Fruit fly (Drosophila melanogaster) whole organism, embryonic: ENCODE measurements around the gene CG3368.

Source experiments
- Adf1 ChIP-seq: fragments of 200-800 bp; sonication (Bioruptor generic); IDR thresholded peaks from 2 replicates; pipeline ENCODE4 v1.3.6; 2022; ENCODE audit warnings: missing biosample characterization, missing genetic modification characterization
- Antp ChIP-seq: fragments of 200-800 bp; sonication (Bioruptor generic); optimal IDR thresholded peaks from 3 replicates; lab custom pipeline; 2016; ENCODE audit warnings: missing biosample characterization, missing genetic modification characterization
- Asciz ChIP-seq: fragments of 200-800 bp; sonication (Bioruptor generic); optimal IDR thresholded peaks from 2 replicates; lab custom pipeline; 2017; ENCODE audit warnings: missing biosample characterization, mild to moderate bottlenecking, missing genetic modification characterization, missing genetic modification reagents
- C15 ChIP-seq: fragments of 200-800 bp; sonication (Bioruptor generic); IDR thresholded peaks from 3 replicates; pipeline ENCODE4 v1.3.6; 2022; ENCODE audit warnings: missing biosample characterization, missing genetic modification characterization
- CG1024 ChIP-seq: fragments of 200-800 bp; sonication (Bioruptor generic); IDR thresholded peaks from 2 replicates; pipeline ENCODE4 v1.3.6; 2022; ENCODE audit warnings: missing biosample characterization, missing genetic modification characterization
- CG10274 ChIP-seq: fragments of 200-800 bp; sonication (Bioruptor generic); optimal IDR thresholded peaks from 3 replicates; lab custom pipeline; 2017; ENCODE audit warnings: missing biosample characterization, mild to moderate bottlenecking, missing genetic modification characterization
- CG11696 ChIP-seq: fragments of 200-800 bp; sonication (Bioruptor generic); IDR thresholded peaks from 2 replicates; pipeline ENCODE4 v1.3.6; 2022; ENCODE audit warnings: missing biosample characterization, missing genetic modification characterization
- CG13296 ChIP-seq: fragments of 200-800 bp; sonication (Bioruptor generic); optimal IDR thresholded peaks from 3 replicates; lab custom pipeline; 2018; ENCODE audit warnings: missing biosample characterization, mild to moderate bottlenecking, missing genetic modification characterization
- CG17829 ChIP-seq: fragments of 200-800 bp; optimal IDR thresholded peaks from 2 replicates; lab custom pipeline; 2019; ENCODE audit warnings: missing biosample characterization, mild to moderate bottlenecking, missing genetic modification characterization, moderate library complexity
- CG30020 ChIP-seq: fragments of 200-800 bp; optimal IDR thresholded peaks from 2 replicates; lab custom pipeline; 2019; ENCODE audit warnings: missing biosample characterization, mild to moderate bottlenecking, missing genetic modification characterization, moderate library complexity
- CG30403 ChIP-seq: fragments of 200-800 bp; sonication (Bioruptor generic); optimal IDR thresholded peaks from 3 replicates; lab custom pipeline; 2016; ENCODE audit warnings: missing biosample characterization, missing genetic modification characterization
- CG4424 ChIP-seq: fragments of 200-800 bp; sonication (Bioruptor generic); optimal IDR thresholded peaks from 3 replicates; lab custom pipeline; 2016; ENCODE audit warnings: missing biosample characterization, missing genetic modification characterization
- CG5180 ChIP-seq: fragments of 200-800 bp; sonication (Bioruptor generic); optimal IDR thresholded peaks from 3 replicates; lab custom pipeline; 2017; ENCODE audit warnings: missing biosample characterization, missing genetic modification characterization, mild to moderate bottlenecking, moderate library complexity, missing genetic modification reagents
- CG6683 ChIP-seq: fragments of 200-800 bp; sonication (Bioruptor generic); optimal IDR thresholded peaks from 2 replicates; lab custom pipeline; 2017; ENCODE audit warnings: missing biosample characterization, mild to moderate bottlenecking, missing genetic modification characterization, missing genetic modification reagents
- CG6854 ChIP-seq: fragments of 200-800 bp; sonication (Bioruptor generic); optimal IDR thresholded peaks from 3 replicates; lab custom pipeline; 2017; ENCODE audit warnings: missing biosample characterization, mild to moderate bottlenecking, missing genetic modification characterization
- CG7786 ChIP-seq: fragments of 200-800 bp; sonication (Bioruptor generic); optimal IDR thresholded peaks from 2 replicates; lab custom pipeline; 2016; ENCODE audit warnings: missing biosample characterization, missing genetic modification characterization
- CG7839 ChIP-seq: fragments of 200-800 bp; sonication (Bioruptor generic); optimal IDR thresholded peaks from 3 replicates; lab custom pipeline; 2018; ENCODE audit warnings: missing biosample characterization, mild to moderate bottlenecking, missing genetic modification characterization, moderate library complexity
- CG8924 ChIP-seq: fragments of 200-800 bp; optimal IDR thresholded peaks from 3 replicates; lab custom pipeline; 2019; ENCODE audit warnings: missing biosample characterization, mild to moderate bottlenecking, missing genetic modification characterization, moderate library complexity
- CG9609 ChIP-seq: fragments of 200-800 bp; sonication (Bioruptor generic); optimal IDR thresholded peaks from 3 replicates; lab custom pipeline; 2016; ENCODE audit warnings: missing biosample characterization, missing genetic modification characterization
- Camta ChIP-seq: fragments of 200-800 bp; sonication (Bioruptor generic); optimal IDR thresholded peaks from 2 replicates; lab custom pipeline; 2016; ENCODE audit warnings: missing biosample characterization, missing genetic modification characterization
- D19A ChIP-seq: fragments of 200-800 bp; optimal IDR thresholded peaks from 3 replicates; lab custom pipeline; 2019; ENCODE audit warnings: missing biosample characterization, mild to moderate bottlenecking, missing genetic modification characterization, moderate library complexity
- Deaf1 ChIP-seq: fragments of 200-800 bp; optimal IDR thresholded peaks from 3 replicates; lab custom pipeline; 2019; ENCODE audit warnings: missing biosample characterization, mild to moderate bottlenecking, missing genetic modification characterization, moderate library complexity
- HmgZ ChIP-seq: fragments of 200-800 bp; sonication (Bioruptor generic); optimal IDR thresholded peaks from 2 replicates; lab custom pipeline; 2018; ENCODE audit warnings: missing biosample characterization, mild to moderate bottlenecking, missing genetic modification characterization
- Lhr ChIP-seq: fragments of 200-800 bp; sonication (Bioruptor generic); optimal IDR thresholded peaks from 3 replicates; lab custom pipeline; 2017; ENCODE audit warnings: mild to moderate bottlenecking, missing biosample characterization, missing genetic modification reagents, missing genetic modification characterization
- NC2α ChIP-seq: fragments of 200-800 bp; sonication (Bioruptor generic); optimal IDR thresholded peaks from 2 replicates; lab custom pipeline; 2016; ENCODE audit warnings: missing biosample characterization, missing genetic modification characterization
- NC2β ChIP-seq: fragments of 200-800 bp; sonication (Bioruptor generic); optimal IDR thresholded peaks from 2 replicates; lab custom pipeline; 2016; ENCODE audit warnings: missing biosample characterization, missing genetic modification characterization
- NK7.1 ChIP-seq: fragments of 200-800 bp; sonication (Bioruptor generic); optimal IDR thresholded peaks from 3 replicates; lab custom pipeline; 2016; ENCODE audit warnings: missing biosample characterization, missing genetic modification characterization
- Opbp ChIP-seq: fragments of 200-800 bp; sonication (Bioruptor generic); IDR thresholded peaks from 3 replicates; pipeline ENCODE4 v1.3.6; 2022; ENCODE audit warnings: missing biosample characterization, missing genetic modification characterization; ENCODE audit not compliant: partially characterized antibody
- Poxn ChIP-seq: fragments of 200-800 bp; sonication (Bioruptor generic); IDR thresholded peaks from 2 replicates; pipeline ENCODE4 v1.3.6; 2022; ENCODE audit warnings: missing biosample characterization, missing genetic modification characterization
- Usf ChIP-seq: fragments of 200-800 bp; sonication (Bioruptor generic); optimal IDR thresholded peaks from 2 replicates; lab custom pipeline; 2017; ENCODE audit warnings: missing genotype, missing biosample characterization, missing genetic modification characterization
- amos ChIP-seq: fragments of 200-800 bp; sonication (Bioruptor generic); IDR thresholded peaks from 2 replicates; pipeline ENCODE4 v1.3.6; 2022; ENCODE audit warnings: missing biosample characterization, missing genetic modification characterization; ENCODE audit not compliant: partially characterized antibody
- ap ChIP-seq: fragments of 200-800 bp; sonication (Bioruptor generic); IDR thresholded peaks from 2 replicates; pipeline ENCODE4 v1.3.6; 2022; ENCODE audit warnings: missing biosample characterization, missing genetic modification characterization
- ash1 ChIP-seq: fragments of 200-800 bp; sonication (Bioruptor generic); optimal IDR thresholded peaks from 2 replicates; lab custom pipeline; 2018; ENCODE audit warnings: missing biosample characterization, mild to moderate bottlenecking, missing genetic modification characterization
- crc ChIP-seq: fragments of 200-800 bp; sonication (Bioruptor generic); optimal IDR thresholded peaks from 2 replicates; lab custom pipeline; 2016; ENCODE audit warnings: missing biosample characterization, missing genetic modification characterization
- disco-r ChIP-seq: fragments of 200-800 bp; sonication (Bioruptor generic); optimal IDR thresholded peaks from 2 replicates; lab custom pipeline; 2016; ENCODE audit warnings: missing biosample characterization, missing genetic modification characterization
- en ChIP-seq: fragments of 200-800 bp; sonication (Bioruptor generic); optimal IDR thresholded peaks from 2 replicates; lab custom pipeline; 2016; ENCODE audit warnings: missing biosample characterization, missing genetic modification characterization
- esg ChIP-seq: fragments of 200-800 bp; sonication (Bioruptor generic); conservative IDR thresholded peaks from 2 replicates; pipeline ENCODE4 v1.3.6; 2022; ENCODE audit warnings: missing biosample characterization, missing genetic modification characterization
- exex ChIP-seq: fragments of 200-800 bp; sonication (Bioruptor generic); optimal IDR thresholded peaks from 4 replicates; lab custom pipeline; 2018; ENCODE audit warnings: missing biosample characterization, mild to moderate bottlenecking, missing genetic modification characterization, moderate library complexity
- fd102C ChIP-seq: fragments of 200-800 bp; sonication (Bioruptor generic); optimal IDR thresholded peaks from 2 replicates; lab custom pipeline; 2018; ENCODE audit warnings: missing biosample characterization, mild to moderate bottlenecking, missing genetic modification characterization, moderate library complexity
- fd64A ChIP-seq: fragments of 200-800 bp; sonication (Bioruptor generic); optimal IDR thresholded peaks from 3 replicates; lab custom pipeline; 2018; ENCODE audit warnings: missing biosample characterization, mild to moderate bottlenecking, missing genetic modification characterization
- gce ChIP-seq: fragments of 200-800 bp; sonication (Bioruptor generic); IDR thresholded peaks from 3 replicates; pipeline ENCODE4 v1.3.6; 2022; ENCODE audit warnings: missing biosample characterization, missing genetic modification characterization
- h ChIP-seq: fragments of >200 bp; optimal IDR thresholded peaks from 2 replicates; lab custom pipeline; 2017
- inv ChIP-seq: fragments of 200-800 bp; sonication (Bioruptor generic); IDR thresholded peaks from 2 replicates; pipeline ENCODE4 v1.3.6; 2022; ENCODE audit warnings: missing biosample characterization, missing genetic modification characterization; ENCODE audit not compliant: partially characterized antibody
- lab ChIP-seq: fragments of 200-800 bp; sonication (Bioruptor generic); optimal IDR thresholded peaks from 3 replicates; lab custom pipeline; 2017; ENCODE audit warnings: missing biosample characterization, missing genetic modification characterization, mild to moderate bottlenecking, moderate library complexity, missing genetic modification reagents
- maf-S ChIP-seq: fragments of 200-800 bp; sonication (Bioruptor generic); optimal IDR thresholded peaks from 2 replicates; lab custom pipeline; 2016; ENCODE audit warnings: missing biosample characterization, missing genetic modification characterization
- mam ChIP-seq: fragments of 200-800 bp; sonication (Bioruptor generic); optimal IDR thresholded peaks from 3 replicates; lab custom pipeline; 2016; ENCODE audit warnings: missing biosample characterization, missing genetic modification characterization
- nom ChIP-seq: fragments of 200-800 bp; sonication (Bioruptor generic); optimal IDR thresholded peaks from 2 replicates; lab custom pipeline; 2017; ENCODE audit warnings: missing biosample characterization, missing genetic modification characterization, mild to moderate bottlenecking, moderate library complexity, missing genetic modification reagents
- pros ChIP-seq: fragments of 200-800 bp; sonication (Bioruptor generic); optimal IDR thresholded peaks from 3 replicates; lab custom pipeline; 2019; ENCODE audit warnings: missing biosample characterization, mild to moderate bottlenecking, missing genetic modification characterization, moderate library complexity
- ttk ChIP-seq: fragments of 200-800 bp; sonication (Bioruptor generic); IDR thresholded peaks from 2 replicates; pipeline ENCODE4 v2.1.2; 2022; ENCODE audit warnings: missing biosample characterization, missing genetic modification characterization
- z ChIP-seq: fragments of 200-800 bp; sonication (Bioruptor generic); IDR thresholded peaks from 3 replicates; pipeline ENCODE4 v1.3.6; 2022; ENCODE audit warnings: missing biosample characterization, missing genetic modification characterization

The CG3368 gene

dm6 chr3R:27281022-27281810, 2.4 kb upstream of the CG3368 start (continued):
- TF ChIP-seq CG9609 (GFP tag; lab: Kevin White, UChicago), result peak; percentile 97
- TF ChIP-seq Poxn (GFP tag; lab: Robert Waterston, UW), result peak; percentile 88
- peak; percentile 98 for TF ChIP-seq HmgZ (tag; lab: Kevin White, UChicago)
- peak; percentile 71; the same call in 2 of the 3 replicates for TF ChIP-seq z (GFP tag; lab: Robert Waterston, UW)
- peak; percentile 92 for TF ChIP-seq fd64A (GFP tag; lab: Kevin White, UChicago)
- TF ChIP-seq crc (GFP tag; lab: Kevin White, UChicago), result peak; percentile 90
- TF ChIP-seq ttk (GFP tag; lab: Robert Waterston, UW), result peak; percentile 95
- peak; percentile 98 for TF ChIP-seq lab (GFP tag; lab: Kevin White, UChicago)
- TF ChIP-seq ash1 (GFP tag; lab: Kevin White, UChicago), result no peak
- TF ChIP-seq disco-r (GFP tag; lab: Kevin White, UChicago), result peak; percentile 89
- peak; percentile 92 for TF ChIP-seq NC2β (GFP tag; lab: Kevin White, UChicago)
- TF ChIP-seq CG11696 (GFP tag; lab: Robert Waterston, UW), result peak; percentile 91
- TF ChIP-seq CG30403 (GFP tag; lab: Kevin White, UChicago), result peak; percentile 94
- TF ChIP-seq nom, result peak; percentile 88
- TF ChIP-seq CG13296 (GFP tag; lab: Kevin White, UChicago), result peak; percentile 90
- TF ChIP-seq NK7.1 (GFP tag; lab: Kevin White, UChicago), result peak; percentile 91
- peak; percentile 94 for TF ChIP-seq ap (GFP tag; lab: Robert Waterston, UW)
- peak; percentile 84 for TF ChIP-seq Adf1 (GFP tag; lab: Robert Waterston, UW)
- TF ChIP-seq C15, result peak; percentile 93
- TF ChIP-seq CG17829 (tag; lab: Kevin White, UChicago), result peak; percentile 87
- peak; percentile 96 for TF ChIP-seq mam (GFP tag; lab: Kevin White, UChicago)
- TF ChIP-seq CG5180 (GFP tag; lab: Kevin White, UChicago), result peak; percentile 71
- peak; percentile 31 for TF ChIP-seq fd102C (GFP tag; lab: Kevin White, UChicago)
- peak; percentile 87 for TF ChIP-seq D19A (tag; lab: Kevin White, UChicago)
- peak; percentile 96 for TF ChIP-seq gce (GFP tag; lab: Robert Waterston, UW)
- no peak for TF ChIP-seq h (lab: Kevin White, UChicago)
- peak; percentile 88 for TF ChIP-seq maf-S
- TF ChIP-seq NC2α (GFP tag; lab: Kevin White, UChicago), result peak; percentile 82
- peak; percentile 97 for TF ChIP-seq Antp (GFP tag; lab: Kevin White, UChicago)
- TF ChIP-seq CG6854, result peak; percentile 90
- peak; percentile 66 for TF ChIP-seq Lhr (GFP tag; lab: Kevin White, UChicago)
- TF ChIP-seq CG4424 (GFP tag; lab: Kevin White, UChicago), result peak; percentile 94

dm6 chr3R:27281811-27282131, 1.8 kb upstream of the CG3368 start:
- TF ChIP-seq Usf (GFP tag; lab: Kevin White, UChicago) (no peak), inv (0 out of 2 replicates have a peak, but pooled peaks have one; percentile 20), Asciz (no peak), CG10274 (no peak), CG7786 (GFP tag; lab: Kevin White, UChicago) (no peak), CG8924 (tag; lab: Kevin White, UChicago) (no peak), pros (GFP tag; lab: Kevin White, UChicago) (no peak), en (GFP tag; lab: Kevin White, UChicago) (no peak), Deaf1 (tag; lab: Kevin White, UChicago) (peak; percentile 84), amos (GFP tag; lab: Robert Waterston, UW) (peak; percentile 12; the same call in 1 of the 2 replicates), Opbp (GFP tag; lab: Robert Waterston, UW) (0 out of 3 replicates have a peak, but pooled peaks have one; percentile 43), CG1024 (GFP tag; lab: Robert Waterston, UW) (no peak), CG30020 (tag; lab: Kevin White, UChicago) (no peak), Camta (GFP tag; lab: Kevin White, UChicago) (no peak), esg (GFP tag; lab: Robert Waterston, UW) (no peak), CG6683 (GFP tag; lab: Kevin White, UChicago) (no peak), exex (tag; lab: Kevin White, UChicago) (peak; percentile 7), CG7839 (tag; lab: Kevin White, UChicago) (no peak)
